Worm (Caenorhabditis elegans) whole organism, L2 larva: ENCODE measurements around the gene Y49G5B.1.

ENCODE experiments used
- C34F6.9 ChIP-seq: fragments of 150-350 bp; optimal IDR thresholded peaks from 2 replicates; lab custom pipeline; 2014; ENCODE audit warnings: missing biosample characterization, missing genetic modification characterization
- F13H6.1 ChIP-seq: sonication (generic microtip); optimal IDR thresholded peaks from 2 replicates; lab custom pipeline; 2016; ENCODE audit warnings: missing genetic modification characterization, missing compliant biosample characterization
- R02D3.7 ChIP-seq: fragments of 150-350 bp; optimal IDR thresholded peaks from 2 replicates; lab custom pipeline; 2014; ENCODE audit warnings: missing biosample characterization, missing genetic modification characterization
- Y55F3AM.14 ChIP-seq: fragments of 200-800 bp; sonication (Bioruptor generic); optimal IDR thresholded peaks from 2 replicates; lab custom pipeline; 2018; ENCODE audit warnings: mild to moderate bottlenecking, missing genetic modification characterization, missing compliant biosample characterization
- ZK546.5 ChIP-seq: sonication (generic microtip); optimal IDR thresholded peaks from 2 replicates; lab custom pipeline; 2017; ENCODE audit warnings: missing biosample characterization, missing genetic modification characterization
- alr-1 ChIP-seq: fragments of 150-350 bp; optimal IDR thresholded peaks from 2 replicates; lab custom pipeline; 2014; ENCODE audit warnings: missing biosample characterization, missing genetic modification characterization
- aly-2 ChIP-seq: fragments of 150-350 bp; optimal IDR thresholded peaks from 2 replicates; lab custom pipeline; 2014; ENCODE audit warnings: missing biosample characterization, missing genetic modification characterization
- ama-1 ChIP-seq: fragments of 150-350 bp; optimal IDR thresholded peaks from 2 replicates; lab custom pipeline; 2018; ENCODE audit warnings: inconsistent platforms
- blmp-1 ChIP-seq: sonication (generic microtip); optimal IDR thresholded peaks from 2 replicates; lab custom pipeline; 2017; ENCODE audit warnings: missing genetic modification characterization, mild to moderate bottlenecking, missing compliant biosample characterization, antibody characterized with exemption, moderate library complexity; ENCODE audit not compliant: insufficient read depth
- ceh-16 ChIP-seq: fragments of 150-350 bp; optimal IDR thresholded peaks from 2 replicates; lab custom pipeline; 2014; ENCODE audit warnings: missing biosample characterization, missing genetic modification characterization
- ceh-82 ChIP-seq: fragments of 150-350 bp; optimal IDR thresholded peaks from 2 replicates; lab custom pipeline; 2014; ENCODE audit warnings: missing biosample characterization, missing genetic modification characterization
- crh-2 ChIP-seq: sonication (generic microtip); optimal IDR thresholded peaks from 2 replicates; lab custom pipeline; 2017; ENCODE audit warnings: missing biosample characterization, missing genetic modification characterization
- dmd-4 ChIP-seq: sonication (generic microtip); optimal IDR thresholded peaks from 2 replicates; lab custom pipeline; 2017; ENCODE audit warnings: missing biosample characterization, missing genetic modification characterization
- egl-27 ChIP-seq: sonication (generic microtip); optimal IDR thresholded peaks from 3 replicates; lab custom pipeline; 2017; ENCODE audit warnings: missing biosample characterization, missing genetic modification reagents, missing genetic modification characterization
- elt-1 ChIP-seq: fragments of 150-350 bp; optimal IDR thresholded peaks from 2 replicates; lab custom pipeline; 2014; ENCODE audit warnings: missing biosample characterization, missing genetic modification characterization
- elt-3 ChIP-seq: sonication (generic microtip); optimal IDR thresholded peaks from 2 replicates; lab custom pipeline; 2017; ENCODE audit warnings: missing biosample characterization, missing genetic modification characterization
- fos-1 ChIP-seq: fragments of 150-350 bp; optimal IDR thresholded peaks from 2 replicates; lab custom pipeline; 2014; ENCODE audit warnings: missing biosample characterization, missing genetic modification characterization
- gmeb-1 ChIP-seq: fragments of 150-350 bp; optimal IDR thresholded peaks from 2 replicates; lab custom pipeline; 2014; ENCODE audit warnings: missing biosample characterization, missing genetic modification characterization
- lin-11 ChIP-seq: fragments of 150-350 bp; sonication (generic microtip); optimal IDR thresholded peaks from 2 replicates; lab custom pipeline; 2014; ENCODE audit warnings: missing biosample characterization, missing genetic modification characterization, inconsistent platforms, mixed read lengths
- lin-13 ChIP-seq: fragments of 150-350 bp; optimal IDR thresholded peaks from 2 replicates; lab custom pipeline; 2014; ENCODE audit warnings: missing biosample characterization, missing genetic modification reagents, missing genetic modification characterization
- lin-39 ChIP-seq: fragments of 150-350 bp; optimal IDR thresholded peaks from 2 replicates; lab custom pipeline; 2014; ENCODE audit warnings: missing biosample characterization, missing genetic modification reagents, missing genetic modification characterization
- lsy-2 ChIP-seq, 2 experiments: fragments of 150-350 bp in 1 of 2; sonication (generic microtip) in 1 of 2; optimal IDR thresholded peaks; 2 replicates each; lab custom pipeline; 2014 to 2017; ENCODE audit warnings: missing biosample characterization in 2 of 2, missing genetic modification characterization in 2 of 2
- mab-5 ChIP-seq: fragments of 150-350 bp; optimal IDR thresholded peaks from 2 replicates; lab custom pipeline; 2014; ENCODE audit warnings: missing biosample characterization, missing genetic modification characterization
- mbf-1 ChIP-seq: sonication (generic microtip); optimal IDR thresholded peaks from 2 replicates; lab custom pipeline; 2017; ENCODE audit warnings: missing biosample characterization, missing genetic modification characterization
- mdl-1 ChIP-seq, 2 experiments: fragments of 150-350 bp in 1 of 2; sonication (generic microtip) in 1 of 2; optimal IDR thresholded peaks; 2 replicates each; lab custom pipeline; 2017; ENCODE audit warnings: missing biosample characterization in 2 of 2, missing genetic modification characterization in 2 of 2
- nhr-10 ChIP-seq: sonication (generic microtip); optimal IDR thresholded peaks from 2 replicates; lab custom pipeline; 2017; ENCODE audit warnings: missing biosample characterization, missing genetic modification characterization
- nhr-11 ChIP-seq: fragments of 150-350 bp; optimal IDR thresholded peaks from 2 replicates; lab custom pipeline; 2014; ENCODE audit warnings: missing biosample characterization, missing genetic modification characterization
- nhr-12 ChIP-seq: fragments of 150-350 bp; optimal IDR thresholded peaks from 2 replicates; lab custom pipeline; 2014; ENCODE audit warnings: missing biosample characterization, missing genetic modification characterization
- nhr-129 ChIP-seq: fragments of 150-350 bp; optimal IDR thresholded peaks from 2 replicates; lab custom pipeline; 2014; ENCODE audit warnings: missing biosample characterization, missing genetic modification characterization
- nhr-21 ChIP-seq: fragments of 150-350 bp; optimal IDR thresholded peaks from 2 replicates; lab custom pipeline; 2014; ENCODE audit warnings: missing biosample characterization, missing genetic modification characterization
- nhr-23 ChIP-seq: fragments of 150-350 bp; optimal IDR thresholded peaks from 2 replicates; lab custom pipeline; 2014; ENCODE audit warnings: missing biosample characterization, missing genetic modification reagents, missing genetic modification characterization
- nhr-237 ChIP-seq: fragments of 150-350 bp; optimal IDR thresholded peaks from 2 replicates; lab custom pipeline; 2014; ENCODE audit warnings: missing biosample characterization, missing genetic modification characterization
- nhr-25 ChIP-seq: fragments of 150-350 bp; sonication (generic microtip); optimal IDR thresholded peaks from 3 replicates; lab custom pipeline; 2014; ENCODE audit warnings: missing biosample characterization, missing genetic modification characterization
- nhr-6 ChIP-seq: fragments of 150-350 bp; optimal IDR thresholded peaks from 2 replicates; lab custom pipeline; 2014; ENCODE audit warnings: missing biosample characterization, missing genetic modification characterization
- nhr-77 ChIP-seq: fragments of 150-350 bp; optimal IDR thresholded peaks from 2 replicates; lab custom pipeline; 2014; ENCODE audit warnings: missing biosample characterization, missing genetic modification characterization
- peb-1 ChIP-seq: fragments of 150-350 bp; optimal IDR thresholded peaks from 2 replicates; lab custom pipeline; 2014; ENCODE audit warnings: missing biosample characterization, missing genetic modification characterization
- sem-4 ChIP-seq: fragments of 150-350 bp; optimal IDR thresholded peaks from 2 replicates; lab custom pipeline; 2014; ENCODE audit warnings: missing biosample characterization, missing genetic modification reagents, missing genetic modification characterization
- skn-1 ChIP-seq: sonication (generic microtip); optimal IDR thresholded peaks from 2 replicates; lab custom pipeline; 2017; ENCODE audit warnings: missing biosample characterization, missing genetic modification characterization
- sma-3 ChIP-seq: sonication (generic microtip); optimal IDR thresholded peaks from 2 replicates; lab custom pipeline; 2016; ENCODE audit warnings: missing genetic modification reagents, missing genetic modification characterization, missing compliant biosample characterization
- sma-9 ChIP-seq, 2 experiments: fragments of 150-350 bp in 1 of 2; sonication (generic microtip) in 1 of 2; optimal IDR thresholded peaks; 2 replicates each; lab custom pipeline; 2014 to 2016; ENCODE audit warnings: missing genetic modification characterization in 2 of 2, mild to moderate bottlenecking in 1 of 2, missing biosample characterization in 1 of 2, missing compliant biosample characterization in 1 of 2, missing genetic modification reagents in 1 of 2, moderate library complexity in 1 of 2
- snpc-4 ChIP-seq: fragments of 150-350 bp; optimal IDR thresholded peaks from 2 replicates; lab custom pipeline; 2014; ENCODE audit warnings: missing biosample characterization, missing genetic modification characterization
- unc-39 ChIP-seq: fragments of 150-350 bp; optimal IDR thresholded peaks from 2 replicates; lab custom pipeline; 2014; ENCODE audit warnings: missing biosample characterization, missing genetic modification characterization
- unc-55 ChIP-seq: fragments of 150-350 bp; sonication (generic microtip); optimal IDR thresholded peaks from 3 replicates; lab custom pipeline; 2014; ENCODE audit warnings: missing biosample characterization, missing genetic modification reagents, missing genetic modification characterization
- unc-62 ChIP-seq: fragments of 150-350 bp; optimal IDR thresholded peaks from 2 replicates; lab custom pipeline; 2014; ENCODE audit warnings: missing biosample characterization, missing genetic modification reagents, missing genetic modification characterization
- zag-1 ChIP-seq: fragments of 150-350 bp; optimal IDR thresholded peaks from 2 replicates; lab custom pipeline; 2014; ENCODE audit warnings: missing biosample characterization, missing genetic modification characterization
- ztf-1 ChIP-seq: fragments of 200-800 bp; sonication (Bioruptor generic); conservative IDR thresholded peaks from 2 replicates; pipeline ENCODE4 v1.3.6; 2022; ENCODE audit warnings: missing genetic modification characterization, missing compliant biosample characterization
- ztf-11 ChIP-seq: sonication (generic microtip); optimal IDR thresholded peaks from 2 replicates; lab custom pipeline; 2017; ENCODE audit warnings: missing biosample characterization, missing genetic modification characterization

Gene Y49G5B.1

DNA sequence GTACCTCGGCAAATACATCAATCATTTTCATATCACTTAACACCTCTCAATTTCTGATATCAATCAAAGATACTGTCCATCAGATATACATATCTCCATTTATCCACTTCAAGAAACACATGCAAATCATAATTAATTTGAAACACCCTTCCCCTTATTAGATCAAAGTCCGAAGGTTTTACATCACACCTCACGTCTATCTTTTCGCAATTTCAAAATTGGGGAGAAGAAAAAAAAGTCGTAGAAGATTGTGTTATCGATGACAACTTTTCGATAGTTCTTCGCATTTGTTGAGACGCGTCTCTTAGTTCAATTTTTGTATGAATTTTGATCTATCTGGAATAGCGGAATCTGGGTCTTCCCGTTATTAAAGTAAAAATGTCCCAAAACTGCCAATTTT is 50.1 kb downstream of the Y49G5B.1 start:
- TF ChIP-seq ama-1 (no peak), fos-1 (tag; lab: Kevin White, UChicago) (peak; percentile 44), sma-9 (GFP tag; optimal IDR thresholded peaks at IDR 0.05; lab: Kevin White, UChicago) (peak; percentile 65), sma-9 (tag; optimal IDR thresholded peaks at IDR 0.05; lab: Kevin White, UChicago) (no peak), nhr-237 (tag; lab: Kevin White, UChicago) (no peak)

DNA sequence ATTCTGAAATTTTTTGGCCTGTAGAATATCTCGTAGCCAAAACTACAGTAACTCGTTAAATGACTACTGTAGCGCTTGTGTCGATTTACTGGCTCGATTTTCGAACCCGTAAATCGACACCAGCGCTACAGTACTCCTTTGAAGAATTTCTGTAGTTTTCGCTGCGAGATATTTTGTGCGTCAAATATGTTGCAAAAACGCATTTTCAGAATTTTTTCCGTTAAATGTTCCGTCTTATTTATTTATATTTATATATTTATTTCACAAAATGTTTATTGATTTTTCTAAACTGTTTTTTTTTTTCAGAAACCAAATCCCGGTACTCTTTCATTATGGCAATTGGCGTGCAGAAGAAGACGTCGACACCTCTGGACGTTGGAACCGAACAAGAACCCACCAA is 50.6 kb downstream of the Y49G5B.1 start, which contains the start of gene natc-2:
natc-2 (plus strand) TSS at position 301 of the 400 bp plus-strand sequence.
- TF ChIP-seq sma-3 (GFP tag; lab: Kevin White, UChicago) (no peak), lsy-2 (tag; optimal IDR thresholded peaks at IDR 0.05; lab: Kevin White, UChicago) (no peak), peb-1 (tag; lab: Kevin White, UChicago) (no peak), elt-1 (tag; lab: Kevin White, UChicago) (no peak), nhr-77 (tag; lab: Kevin White, UChicago) (no peak), nhr-25 (tag; lab: Kevin White, UChicago) (no peak), lin-39 (tag; lab: Kevin White, UChicago) (no peak), mdl-1 (tag; optimal IDR thresholded peaks at IDR 0.05; lab: Kevin White, UChicago) (no peak), snpc-4 (tag; lab: Kevin White, UChicago) (no peak), mab-5 (tag; lab: Kevin White, UChicago) (no peak), R02D3.7 (tag; lab: Kevin White, UChicago) (no peak), unc-39 (tag; lab: Kevin White, UChicago) (no peak), elt-3 (no peak), nhr-6 (tag; lab: Kevin White, UChicago) (no peak), blmp-1 (tag; lab: Kevin White, UChicago) (no peak), ztf-11 (tag; lab: Kevin White, UChicago) (no peak), ama-1 (no peak), nhr-21 (tag; lab: Kevin White, UChicago) (no peak)
- TF ChIP-seq, all 48 proteins: peak for 0

DNA sequence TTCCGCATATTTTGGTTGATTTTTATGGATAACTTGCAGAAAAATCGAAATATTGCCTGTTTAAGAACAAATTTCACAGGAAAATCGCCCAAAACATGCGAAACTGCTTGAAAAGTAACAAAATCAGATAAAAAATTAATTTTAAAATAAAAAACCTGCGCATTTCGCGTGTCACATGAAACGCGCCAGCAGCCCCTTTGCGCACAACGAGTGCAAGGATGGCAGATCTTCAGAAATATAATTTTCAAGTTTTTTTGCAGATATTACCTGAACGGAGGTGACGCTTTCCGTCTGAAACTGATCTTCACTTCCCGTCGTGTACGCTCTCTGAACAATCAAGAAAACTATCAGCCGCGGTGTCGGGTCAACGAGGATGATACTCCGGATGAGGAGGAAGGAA is 51.8 kb downstream of the Y49G5B.1 start:
- TF ChIP-seq aly-2 (tag; lab: Kevin White, UChicago) (no peak), skn-1 (tag; lab: Kevin White, UChicago) (no peak), zag-1 (tag; lab: Kevin White, UChicago) (no peak), alr-1 (tag; lab: Kevin White, UChicago) (no peak), unc-62 (GFP tag; lab: Kevin White, UChicago) (no peak), F13H6.1 (tag; lab: Kevin White, UChicago) (peak; percentile 53), nhr-77 (tag; lab: Kevin White, UChicago) (no peak), nhr-237 (tag; lab: Kevin White, UChicago) (no peak), sma-3 (GFP tag; lab: Kevin White, UChicago) (no peak), sem-4 (tag; lab: Kevin White, UChicago) (peak; percentile 24), lin-13 (GFP tag; lab: Kevin White, UChicago) (peak; percentile 24), lin-39 (tag; lab: Kevin White, UChicago) (no peak), R02D3.7 (tag; lab: Kevin White, UChicago) (no peak), ceh-82 (tag; lab: Kevin White, UChicago) (no peak), nhr-10 (tag; lab: Kevin White, UChicago) (no peak), Y55F3AM.14 (no peak), ZK546.5 (tag; lab: Kevin White, UChicago) (no peak), unc-39 (tag; lab: Kevin White, UChicago) (no peak), fos-1 (tag; lab: Kevin White, UChicago) (peak; percentile 2), nhr-25 (tag; lab: Kevin White, UChicago) (peak; percentile 57), elt-3 (no peak), nhr-6 (tag; lab: Kevin White, UChicago) (no peak), ceh-16 (tag; lab: Kevin White, UChicago) (no peak), mab-5 (tag; lab: Kevin White, UChicago) (peak; percentile 34), blmp-1 (tag; lab: Kevin White, UChicago) (no peak), lsy-2 (tag; optimal IDR thresholded peaks at IDR 0.05; lab: Kevin White, UChicago) (peak; percentile 59 to 70), snpc-4 (tag; lab: Kevin White, UChicago) (no peak), crh-2 (tag; lab: Kevin White, UChicago) (peak; percentile 38), egl-27 (no peak), nhr-11 (tag; lab: Kevin White, UChicago) (no peak), nhr-23 (tag; lab: Kevin White, UChicago) (no peak), sma-9 (GFP tag; optimal IDR thresholded peaks at IDR 0.05; lab: Kevin White, UChicago) (peak; percentile 41), sma-9 (tag; optimal IDR thresholded peaks at IDR 0.05; lab: Kevin White, UChicago) (no peak), ztf-11 (tag; lab: Kevin White, UChicago) (no peak), dmd-4 (tag; lab: Kevin White, UChicago) (no peak), unc-55 (GFP tag; lab: Kevin White, UChicago) (peak; percentile 52), mdl-1 (tag; optimal IDR thresholded peaks at IDR 0.05; lab: Kevin White, UChicago) (no peak), nhr-129 (no peak), ztf-1 (GFP tag; lab: Robert Waterston, UW) (no peak), lin-11 (tag; lab: Kevin White, UChicago) (no peak), ama-1 (no peak), gmeb-1 (tag; lab: Kevin White, UChicago) (peak; percentile 77), nhr-21 (tag; lab: Kevin White, UChicago) (no peak), mbf-1 (tag; lab: Kevin White, UChicago) (no peak), nhr-12 (tag; lab: Kevin White, UChicago) (no peak), C34F6.9 (tag; lab: Kevin White, UChicago) (peak; percentile 58)
